Fruit fly (Drosophila melanogaster) whole organism, embryonic: Measurements from ENCODE around the gene CG13896.

Experiments
- Aef1 ChIP-seq: fragments of 200-800 bp; sonication (Bioruptor generic); IDR thresholded peaks from 3 replicates; pipeline ENCODE4 v1.3.6; 2022; ENCODE audit warnings: missing biosample characterization, missing genetic modification characterization
- Bgb ChIP-seq: fragments of 200-800 bp; sonication (Bioruptor generic); IDR thresholded peaks from 2 replicates; pipeline ENCODE4 v1.3.6; 2022; ENCODE audit warnings: missing biosample characterization, missing genetic modification characterization; ENCODE audit not compliant: partially characterized antibody
- Blimp-1 ChIP-seq: fragments of 200-800 bp; sonication (Bioruptor generic); optimal IDR thresholded peaks from 3 replicates; lab custom pipeline; 2018; ENCODE audit warnings: missing biosample characterization, missing genetic modification characterization, mild to moderate bottlenecking, moderate library complexity, missing genetic modification reagents
- CG11085 ChIP-seq: fragments of 200-800 bp; sonication (Bioruptor generic); IDR thresholded peaks from 2 replicates; pipeline ENCODE4 v1.3.6; 2022; ENCODE audit warnings: missing biosample characterization, missing genetic modification characterization
- CG11247 ChIP-seq: fragments of 200-800 bp; sonication (Bioruptor generic); IDR thresholded peaks from 2 replicates; pipeline ENCODE4 v1.3.6; 2022; ENCODE audit warnings: missing biosample characterization, missing genetic modification characterization
- CG11456 ChIP-seq: fragments of 200-800 bp; sonication (Bioruptor generic); IDR thresholded peaks from 3 replicates; pipeline ENCODE4 v1.3.6; 2022; ENCODE audit warnings: missing biosample characterization, missing genetic modification characterization
- CG12659 ChIP-seq: fragments of 200-800 bp; sonication (Bioruptor generic); optimal IDR thresholded peaks from 3 replicates; lab custom pipeline; 2017; ENCODE audit warnings: mild to moderate bottlenecking, missing biosample characterization, missing genetic modification reagents, missing genetic modification characterization
- CG14667 ChIP-seq: fragments of 200-800 bp; sonication (Bioruptor generic); IDR thresholded peaks from 2 replicates; pipeline ENCODE4 v1.3.6; 2022; ENCODE audit warnings: missing biosample characterization, missing genetic modification characterization
- CG15073 ChIP-seq: fragments of 200-800 bp; sonication (Bioruptor generic); optimal IDR thresholded peaks from 2 replicates; lab custom pipeline; 2016; ENCODE audit warnings: missing biosample characterization, missing genetic modification characterization
- CG15601 ChIP-seq: fragments of 200-800 bp; sonication (Bioruptor generic); optimal IDR thresholded peaks from 3 replicates; lab custom pipeline; 2019; ENCODE audit warnings: missing biosample characterization, mild to moderate bottlenecking, missing genetic modification characterization, moderate library complexity
- CG15696 ChIP-seq: fragments of 200-800 bp; sonication (Bioruptor generic); optimal IDR thresholded peaks from 2 replicates; lab custom pipeline; 2019; ENCODE audit warnings: missing biosample characterization, mild to moderate bottlenecking, missing genetic modification characterization, moderate library complexity
- CG16779 ChIP-seq: fragments of 200-800 bp; sonication (Bioruptor generic); IDR thresholded peaks from 2 replicates; pipeline ENCODE4 v1.3.6; 2022; ENCODE audit warnings: missing biosample characterization, missing genetic modification characterization
- CG17186 ChIP-seq: fragments of 200-800 bp; sonication (Bioruptor generic); optimal IDR thresholded peaks from 3 replicates; lab custom pipeline; 2017; ENCODE audit warnings: missing biosample characterization, missing genetic modification reagents, missing genetic modification characterization
- CG17359 ChIP-seq: fragments of 200-800 bp; sonication (Bioruptor generic); optimal IDR thresholded peaks from 3 replicates; lab custom pipeline; 2018; ENCODE audit warnings: missing biosample characterization, mild to moderate bottlenecking, missing genetic modification characterization, moderate library complexity
- CG17802 ChIP-seq: fragments of 200-800 bp; sonication (Bioruptor generic); optimal IDR thresholded peaks from 2 replicates; lab custom pipeline; 2018; ENCODE audit warnings: missing biosample characterization, mild to moderate bottlenecking, missing genetic modification characterization, moderate library complexity
- CG18476 ChIP-seq: fragments of 200-800 bp; sonication (Bioruptor generic); optimal IDR thresholded peaks from 2 replicates; lab custom pipeline; 2016; ENCODE audit warnings: missing biosample characterization, mild to moderate bottlenecking, missing genetic modification characterization
- CG2116 ChIP-seq: fragments of 200-800 bp; sonication (Bioruptor generic); optimal IDR thresholded peaks from 3 replicates; lab custom pipeline; 2018; ENCODE audit warnings: missing biosample characterization, mild to moderate bottlenecking, missing genetic modification characterization
- CG2875 ChIP-seq: fragments of 200-800 bp; sonication (Bioruptor generic); optimal IDR thresholded peaks from 2 replicates; lab custom pipeline; 2017; ENCODE audit warnings: missing biosample characterization, mild to moderate bottlenecking, missing genetic modification characterization, missing genetic modification reagents
- CG34376 ChIP-seq: fragments of 200-800 bp; sonication (Bioruptor generic); optimal IDR thresholded peaks from 2 replicates; lab custom pipeline; 2018; ENCODE audit warnings: missing biosample characterization, mild to moderate bottlenecking, missing genetic modification characterization
- CG4854 ChIP-seq: fragments of 200-800 bp; sonication (Bioruptor generic); optimal IDR thresholded peaks from 2 replicates; lab custom pipeline; 2016; ENCODE audit warnings: missing biosample characterization, missing genetic modification characterization, inconsistent platforms
- CG7372 ChIP-seq: fragments of 200-800 bp; sonication (Bioruptor generic); IDR thresholded peaks from 2 replicates; pipeline ENCODE4 v1.3.6; 2022; ENCODE audit warnings: missing biosample characterization, missing genetic modification characterization
- CG7556 ChIP-seq: fragments of 200-800 bp; sonication (Bioruptor generic); optimal IDR thresholded peaks from 2 replicates; lab custom pipeline; 2017; ENCODE audit warnings: missing biosample characterization, mild to moderate bottlenecking, missing genetic modification characterization
- CG8924 ChIP-seq: fragments of 200-800 bp; optimal IDR thresholded peaks from 3 replicates; lab custom pipeline; 2019; ENCODE audit warnings: missing biosample characterization, mild to moderate bottlenecking, missing genetic modification characterization, moderate library complexity
- Doc2 ChIP-seq: fragments of 200-800 bp; sonication (Bioruptor generic); IDR thresholded peaks from 2 replicates; pipeline ENCODE4 v1.3.6; 2022; ENCODE audit warnings: missing biosample characterization, missing genetic modification characterization
- Hsf ChIP-seq: fragments of 200-800 bp; sonication (Bioruptor generic); optimal IDR thresholded peaks from 3 replicates; lab custom pipeline; 2016; ENCODE audit warnings: missing biosample characterization, missing genetic modification characterization
- Kr ChIP-seq: fragments of 200-800 bp; sonication (Bioruptor generic); optimal IDR thresholded peaks from 2 replicates; lab custom pipeline; 2017; ENCODE audit warnings: missing biosample characterization, mild to moderate bottlenecking, missing genetic modification characterization
- MESR4 ChIP-seq: fragments of 200-800 bp; sonication (Bioruptor generic); optimal IDR thresholded peaks from 2 replicates; lab custom pipeline; 2018; ENCODE audit warnings: missing biosample characterization, mild to moderate bottlenecking, missing genetic modification characterization, moderate library complexity
- Mes4 ChIP-seq: fragments of 200-800 bp; sonication (Bioruptor generic); optimal IDR thresholded peaks from 2 replicates; lab custom pipeline; 2016; ENCODE audit warnings: missing biosample characterization, missing genetic modification characterization
- Neu2 ChIP-seq: fragments of 200-800 bp; sonication (Bioruptor generic); optimal IDR thresholded peaks from 3 replicates; lab custom pipeline; 2016; ENCODE audit warnings: missing biosample characterization, missing genetic modification characterization, borderline replicate concordance
- Poxn ChIP-seq: fragments of 200-800 bp; sonication (Bioruptor generic); IDR thresholded peaks from 2 replicates; pipeline ENCODE4 v1.3.6; 2022; ENCODE audit warnings: missing biosample characterization, missing genetic modification characterization
- Sry-β ChIP-seq: fragments of 200-800 bp; sonication (Bioruptor generic); optimal IDR thresholded peaks from 2 replicates; lab custom pipeline; 2018; ENCODE audit warnings: missing biosample characterization, mild to moderate bottlenecking, missing genetic modification characterization, moderate library complexity
- Trl ChIP-seq, 3 experiments: fragments of >200 bp in 2 of 3; fragments of 200-800 bp in 1 of 3; sonication (Bioruptor generic) in 1 of 3; optimal IDR thresholded peaks; 2 replicates in 1 of 3; 3 replicates in 2 of 3; lab custom pipeline; 2016 to 2017; ENCODE audit warnings: missing biosample characterization in 1 of 3, missing genetic modification characterization in 1 of 3
- YL-1 ChIP-seq: fragments of 200-800 bp; sonication (Bioruptor generic); optimal IDR thresholded peaks from 3 replicates; lab custom pipeline; 2017; ENCODE audit warnings: missing biosample characterization, mild to moderate bottlenecking, missing genetic modification characterization
- bab2 ChIP-seq: fragments of 200-800 bp; sonication (Bioruptor generic); optimal IDR thresholded peaks from 2 replicates; lab custom pipeline; 2016; ENCODE audit warnings: missing biosample characterization, missing genetic modification characterization
- bbx ChIP-seq: fragments of 200-800 bp; sonication (Bioruptor generic); IDR thresholded peaks from 2 replicates; pipeline ENCODE4 v1.3.6; 2022; ENCODE audit warnings: missing biosample characterization, missing genetic modification characterization; ENCODE audit not compliant: partially characterized antibody
- cad ChIP-seq: fragments of >200 bp; optimal IDR thresholded peaks from 2 replicates; lab custom pipeline; 2017; ENCODE audit warnings: missing biosample characterization, missing genetic modification characterization
- dan ChIP-seq: fragments of 200-800 bp; sonication (Bioruptor generic); IDR thresholded peaks from 2 replicates; pipeline ENCODE4 v1.3.6; 2022; ENCODE audit warnings: missing biosample characterization, missing genetic modification characterization
- grn ChIP-seq: fragments of 200-800 bp; sonication (Bioruptor generic); optimal IDR thresholded peaks from 3 replicates; lab custom pipeline; 2017; ENCODE audit warnings: missing biosample characterization, missing genetic modification characterization
- hth ChIP-seq: fragments of >200 bp; optimal IDR thresholded peaks from 2 replicates; lab custom pipeline; 2017; ENCODE audit warnings: inconsistent platforms
- mam ChIP-seq: fragments of 200-800 bp; sonication (Bioruptor generic); optimal IDR thresholded peaks from 3 replicates; lab custom pipeline; 2016; ENCODE audit warnings: missing biosample characterization, missing genetic modification characterization
- nom ChIP-seq: fragments of 200-800 bp; sonication (Bioruptor generic); optimal IDR thresholded peaks from 2 replicates; lab custom pipeline; 2017; ENCODE audit warnings: missing biosample characterization, missing genetic modification characterization, mild to moderate bottlenecking, moderate library complexity, missing genetic modification reagents
- p53 ChIP-seq: fragments of 200-800 bp; sonication (Bioruptor generic); optimal IDR thresholded peaks from 2 replicates; lab custom pipeline; 2016; ENCODE audit warnings: missing biosample characterization, missing genetic modification characterization
- pan ChIP-seq, 4 experiments: fragments of >200 bp in 3 of 4; fragments of 200-800 bp in 1 of 4; sonication (Bioruptor generic) in 1 of 4; optimal IDR thresholded peaks in 3 of 4; IDR thresholded peaks in 1 of 4; 2 replicates each; pipeline versions ENCODE4 v1.3.6 to Lab custom; 2017 to 2022; ENCODE audit warnings: missing biosample characterization in 2 of 4, missing genetic modification characterization in 2 of 4, mixed read lengths in 1 of 4
- pb ChIP-seq: fragments of 200-800 bp; sonication (Bioruptor generic); optimal IDR thresholded peaks from 3 replicates; lab custom pipeline; 2016; ENCODE audit warnings: missing biosample characterization, missing genetic modification characterization
- sima ChIP-seq: fragments of 200-800 bp; sonication (Bioruptor generic); optimal IDR thresholded peaks from 2 replicates; lab custom pipeline; 2016; ENCODE audit warnings: missing biosample characterization, missing genetic modification characterization
- sr ChIP-seq: fragments of 200-800 bp; sonication (Bioruptor generic); IDR thresholded peaks from 3 replicates; pipeline ENCODE4 v1.3.6; 2022; ENCODE audit warnings: missing biosample characterization, missing genetic modification characterization
- stwl ChIP-seq: fragments of 200-800 bp; sonication (Bioruptor generic); optimal IDR thresholded peaks from 3 replicates; lab custom pipeline; 2018; ENCODE audit warnings: missing biosample characterization, mild to moderate bottlenecking, missing genetic modification characterization, moderate library complexity
- sug ChIP-seq: fragments of 200-800 bp; optimal IDR thresholded peaks from 2 replicates; lab custom pipeline; 2019; ENCODE audit warnings: missing biosample characterization, mild to moderate bottlenecking, missing genetic modification characterization, moderate library complexity
- z ChIP-seq: fragments of 200-800 bp; sonication (Bioruptor generic); IDR thresholded peaks from 3 replicates; pipeline ENCODE4 v1.3.6; 2022; ENCODE audit warnings: missing biosample characterization, missing genetic modification characterization
- zf30C ChIP-seq: fragments of 200-800 bp; sonication (Bioruptor generic); optimal IDR thresholded peaks from 3 replicates; lab custom pipeline; 2018; ENCODE audit warnings: missing biosample characterization, mild to moderate bottlenecking, missing genetic modification characterization
- zfh1 ChIP-seq: fragments of 200-800 bp; sonication (Bioruptor generic); IDR thresholded peaks from 3 replicates; pipeline ENCODE4 v1.3.6; 2022; ENCODE audit warnings: missing biosample characterization, missing genetic modification characterization

Gene CG13896

dm6 chr3L:685441-685804, 26.2 kb downstream of the CG13896 start, which contains the start of gene ebd1 (continued):
- no peak for TF ChIP-seq bab2 (GFP tag; lab: Kevin White, UChicago)
- TF ChIP-seq CG11456 (GFP tag; lab: Robert Waterston, UW), result no peak
- peak; percentile 51 for TF ChIP-seq nom
- TF ChIP-seq Bgb (GFP tag; lab: Robert Waterston, UW), result no peak
- peak; percentile 2 for TF ChIP-seq CG34376 (GFP tag; lab: Kevin White, UChicago)
- TF ChIP-seq Doc2 (GFP tag; lab: Robert Waterston, UW), result no peak
- no peak for TF ChIP-seq Mes4 (GFP tag; lab: Kevin White, UChicago)
- TF ChIP-seq sr (GFP tag; lab: Robert Waterston, UW), result 0 out of 3 replicates have a peak, but pooled peaks have one; percentile 3
- TF ChIP-seq CG2116, result no peak
- no peak for TF ChIP-seq CG16779
- no peak for TF ChIP-seq CG7556
- TF ChIP-seq CG12659, result peak; percentile 7
- peak; percentile 70 for TF ChIP-seq YL-1 (GFP tag; lab: Kevin White, UChicago)
- no peak for TF ChIP-seq CG2875 (GFP tag; lab: Kevin White, UChicago)
- TF ChIP-seq z (GFP tag; lab: Robert Waterston, UW), result no peak
- 0 out of 3 replicates have a peak, but pooled peaks have one; percentile 4 for TF ChIP-seq Aef1 (GFP tag; lab: Robert Waterston, UW)
- TF ChIP-seq pan (optimal IDR thresholded peaks at IDR 0.05; lab: Kevin White, UChicago), result no peak
- TF ChIP-seq pan (GFP tag; optimal IDR thresholded peaks at IDR 0.05 in 1 of 2, IDR thresholded peaks at IDR 0.05 in 1 of 2), result no peak
- TF ChIP-seq Neu2 (GFP tag; lab: Kevin White, UChicago), result no peak
- TF ChIP-seq Trl (optimal IDR thresholded peaks at IDR 0.05; lab: Kevin White, UChicago), result peak; percentile 71 to 84
- no peak for TF ChIP-seq Trl (GFP tag; optimal IDR thresholded peaks at IDR 0.05; lab: Kevin White, UChicago)
- no peak for TF ChIP-seq CG17359 (tag; lab: Kevin White, UChicago)
- TF ChIP-seq grn (GFP tag; lab: Kevin White, UChicago), result no peak
- no peak for TF ChIP-seq zf30C (GFP tag; lab: Kevin White, UChicago)
- no peak for TF ChIP-seq CG4854 (GFP tag; lab: Kevin White, UChicago)
- TF ChIP-seq Poxn (GFP tag; lab: Robert Waterston, UW), result no peak
- no peak for TF ChIP-seq dan (GFP tag; lab: Robert Waterston, UW)
- peak; percentile 19 for TF ChIP-seq sug (tag; lab: Kevin White, UChicago)
- no peak for TF ChIP-seq p53
- TF ChIP-seq CG7372 (GFP tag; lab: Robert Waterston, UW), result no peak
- TF ChIP-seq zfh1 (GFP tag; lab: Robert Waterston, UW), result no peak
- 0 out of 2 replicates have a peak, but pooled peaks have one; percentile 8 for TF ChIP-seq bbx (GFP tag; lab: Robert Waterston, UW)
- TF ChIP-seq Blimp-1 (GFP tag; lab: Kevin White, UChicago), result peak; percentile 52
- no peak for TF ChIP-seq CG14667 (GFP tag; lab: Robert Waterston, UW)
- no peak for TF ChIP-seq CG17802 (tag; lab: Kevin White, UChicago)
- no peak for TF ChIP-seq CG18476
- TF ChIP-seq stwl (tag; lab: Kevin White, UChicago), result peak; percentile 71
- no peak for TF ChIP-seq pb (GFP tag; lab: Kevin White, UChicago)
- peak; percentile 43 for TF ChIP-seq CG8924 (tag; lab: Kevin White, UChicago)
- no peak for TF ChIP-seq sima (GFP tag; lab: Kevin White, UChicago)
- no peak for TF ChIP-seq CG15073
- no peak for TF ChIP-seq Sry-β
- no peak for TF ChIP-seq CG11247 (GFP tag; lab: Robert Waterston, UW)
- no peak for TF ChIP-seq CG11085 (GFP tag; lab: Robert Waterston, UW)
- no peak for TF ChIP-seq CG15696 (tag; lab: Kevin White, UChicago)
- peak; percentile 17 for TF ChIP-seq MESR4 (GFP tag; lab: Kevin White, UChicago)
- no peak for TF ChIP-seq hth
- no peak for TF ChIP-seq CG15601 (tag; lab: Kevin White, UChicago)
- no peak for TF ChIP-seq mam (GFP tag; lab: Kevin White, UChicago)
- TF ChIP-seq Kr, result peak; percentile 35
- TF ChIP-seq CG17186, result peak; percentile 37
- TF ChIP-seq cad, result no peak
- no peak for TF ChIP-seq Hsf (GFP tag; lab: Kevin White, UChicago)
